Fruit fly (Drosophila melanogaster): ENCODE measurements around the gene Septin2.

Gene Septin2

dm6 chr3R:20558106-20558489, 30.1 kb downstream of the Septin2 start (continued):
- TF ChIP-seq HLHmδ (GFP tag; optimal IDR thresholded peaks at IDR 0.05) (no peak), HmgZ (tag; optimal IDR thresholded peaks at IDR 0.05) (no peak), CG4424 (GFP tag; optimal IDR thresholded peaks at IDR 0.05) (no peak), Rx (GFP tag; IDR thresholded peaks at IDR 0.05) (no peak; the same call in 1 of the 2 replicates), MESR4 (GFP tag; optimal IDR thresholded peaks at IDR 0.05) (peak; percentile 81), Fer3 (tag; optimal IDR thresholded peaks at IDR 0.05) (no peak), exex (tag; optimal IDR thresholded peaks at IDR 0.05) (no peak), CG5180 (GFP tag; optimal IDR thresholded peaks at IDR 0.05) (peak; percentile 15), CG16779 (GFP tag; IDR thresholded peaks at IDR 0.05) (no peak), CG8924 (tag; optimal IDR thresholded peaks at IDR 0.05) (no peak), Ets97D (GFP tag; optimal IDR thresholded peaks at IDR 0.05) (peak; percentile 43), HLH4C (GFP tag; IDR thresholded peaks at IDR 0.05; ENCODE audit: partially characterized antibody) (0 out of 3 replicates have a peak, but pooled peaks have one; percentile 33), wdn (GFP tag; IDR thresholded peaks at IDR 0.05) (no peak), D19B (GFP tag; optimal IDR thresholded peaks at IDR 0.05) (no peak), CG9215 (GFP tag; IDR thresholded peaks at IDR 0.05) (peak; percentile 100), CG31224 (GFP tag; IDR thresholded peaks at IDR 0.05) (peak; percentile 25; the same call in 1 of the 2 replicates), Trl (optimal IDR thresholded peaks at IDR 0.05) (no peak), Trl (GFP tag; optimal IDR thresholded peaks at IDR 0.05) (no peak), CG10543 (GFP tag; optimal IDR thresholded peaks at IDR 0.05) (no peak), CG14014 (GFP tag; IDR thresholded peaks at IDR 0.05) (no peak), YL-1 (GFP tag; optimal IDR thresholded peaks at IDR 0.05) (peak; percentile 68), fd3F (GFP tag; optimal IDR thresholded peaks at IDR 0.05) (no peak), pzg (GFP tag; optimal IDR thresholded peaks at IDR 0.05) (peak; percentile 76), Hand (GFP tag; optimal IDR thresholded peaks at IDR 0.05) (no peak), inv (GFP tag; IDR thresholded peaks at IDR 0.05; ENCODE audit: partially characterized antibody) (peak; percentile 47), CG10209 (GFP tag; optimal IDR thresholded peaks at IDR 0.05) (no peak), Sin3A (optimal IDR thresholded peaks at IDR 0.05) (peak; percentile 7), slbo (GFP tag; IDR thresholded peaks at IDR 0.05) (peak; percentile 72), Camta (GFP tag; optimal IDR thresholded peaks at IDR 0.05) (no peak), Hr39 (optimal IDR thresholded peaks at IDR 0.05) (no peak), CG8478 (optimal IDR thresholded peaks at IDR 0.05) (no peak), tup (GFP tag; optimal IDR thresholded peaks at IDR 0.05) (no peak), cad (GFP tag; optimal IDR thresholded peaks at IDR 0.05) (no peak), bigmax (GFP tag; optimal IDR thresholded peaks at IDR 0.05) (no peak), CG3065 (GFP tag; optimal IDR thresholded peaks at IDR 0.05) (no peak), CG17912 (GFP tag; optimal IDR thresholded peaks at IDR 0.05) (peak; percentile 9), Drgx (GFP tag; IDR thresholded peaks at IDR 0.05) (no peak), Dref (GFP tag; IDR thresholded peaks at IDR 0.05) (peak; percentile 53), CG12071 (GFP tag; optimal IDR thresholded peaks at IDR 0.05) (no peak), ara (GFP tag; IDR thresholded peaks at IDR 0.05) (no peak), Pdp1 (GFP tag; optimal IDR thresholded peaks at IDR 0.05) (no peak), crol (GFP tag; IDR thresholded peaks at IDR 0.05) (no peak), CG1832 (GFP tag; optimal IDR thresholded peaks at IDR 0.05) (no peak), yki (optimal IDR thresholded peaks at IDR 0.05) (no peak), CG13424 (tag; optimal IDR thresholded peaks at IDR 0.05) (no peak), Scr (GFP tag; IDR thresholded peaks at IDR 0.05; ENCODE audit: partially characterized antibody) (peak; percentile 47), hbn (GFP tag; IDR thresholded peaks at IDR 0.05; ENCODE audit: partially characterized antibody) (peak; percentile 43), CG4328 (GFP tag; optimal IDR thresholded peaks at IDR 0.05) (no peak), CG18599 (GFP tag; optimal IDR thresholded peaks at IDR 0.05) (no peak), Side (GFP tag; optimal IDR thresholded peaks at IDR 0.05) (peak; percentile 24), CG7786 (GFP tag; optimal IDR thresholded peaks at IDR 0.05) (no peak), onecut (GFP tag; IDR thresholded peaks at IDR 0.05) (no peak), gfzf (GFP tag; optimal IDR thresholded peaks at IDR 0.05) (peak; percentile 51)
